Worm (Caenorhabditis elegans) whole organism, L1 larva: ENCODE results near the gene ZK666.15.

ENCODE experiments used
- C04F5.9 ChIP-seq: sonication (generic microtip); optimal IDR thresholded peaks from 2 replicates; lab custom pipeline; 2016; ENCODE audit warnings: missing genetic modification characterization, missing compliant biosample characterization
- C16A3.4 ChIP-seq: fragments of 150-350 bp; optimal IDR thresholded peaks from 2 replicates; lab custom pipeline; 2014; ENCODE audit warnings: missing biosample characterization, missing genetic modification characterization
- C34B4.2 ChIP-seq: sonication (generic microtip); optimal IDR thresholded peaks from 2 replicates; lab custom pipeline; 2017; ENCODE audit warnings: mild to moderate bottlenecking, missing genetic modification characterization, missing compliant biosample characterization
- Y116A8C.19 ChIP-seq: sonication (generic microtip); optimal IDR thresholded peaks from 2 replicates; lab custom pipeline; 2016; ENCODE audit warnings: missing compliant biosample characterization, missing genetic modification characterization, borderline replicate concordance
- alr-1 ChIP-seq: fragments of 200-800 bp; sonication (Bioruptor generic); optimal IDR thresholded peaks from 2 replicates; lab custom pipeline; 2018; ENCODE audit warnings: borderline replicate concordance, mild to moderate bottlenecking, missing genetic modification characterization, missing compliant biosample characterization
- ama-1 ChIP-seq: fragments of 150-350 bp; optimal IDR thresholded peaks from 2 replicates; lab custom pipeline; 2014
- blmp-1 ChIP-seq: fragments of 150-350 bp; optimal IDR thresholded peaks from 2 replicates; lab custom pipeline; 2014; ENCODE audit warnings: missing biosample characterization, missing genetic modification characterization
- ceh-63 ChIP-seq: fragments of 200-800 bp; sonication (Bioruptor generic); optimal IDR thresholded peaks from 2 replicates; lab custom pipeline; 2018; ENCODE audit warnings: mild to moderate bottlenecking, missing genetic modification characterization, missing compliant biosample characterization
- ceh-8 ChIP-seq: fragments of 200-800 bp; sonication (Bioruptor generic); optimal IDR thresholded peaks from 2 replicates; lab custom pipeline; 2018; ENCODE audit warnings: mild to moderate bottlenecking, missing genetic modification characterization, moderate library complexity, missing compliant biosample characterization
- ceh-88 ChIP-seq: fragments of 200-800 bp; sonication (Bioruptor generic); IDR thresholded peaks from 2 replicates; pipeline ENCODE4 v1.3.6; 2022; ENCODE audit warnings: missing genetic modification characterization, missing compliant biosample characterization
- ces-1 ChIP-seq: fragments of 150-350 bp; optimal IDR thresholded peaks from 2 replicates; lab custom pipeline; 2014; ENCODE audit warnings: missing biosample characterization, missing genetic modification reagents, missing genetic modification characterization
- dpl-1 ChIP-seq, 3 experiments: fragments of 150-350 bp in 2 of 3; sonication (generic microtip) in 1 of 3; optimal IDR thresholded peaks; 2 replicates each; lab custom pipeline; 2014 to 2017; ENCODE audit warnings: missing biosample characterization in 3 of 3, missing genetic modification characterization in 3 of 3, missing genetic modification reagents in 3 of 3
- efl-3 ChIP-seq: fragments of 200-800 bp; sonication (Bioruptor generic); optimal IDR thresholded peaks from 2 replicates; lab custom pipeline; 2018; ENCODE audit warnings: mild to moderate bottlenecking, missing genetic modification characterization, missing compliant biosample characterization
- egl-13 ChIP-seq: sonication (generic microtip); optimal IDR thresholded peaks from 2 replicates; lab custom pipeline; 2016; ENCODE audit warnings: missing genotype, missing genetic modification reagents, missing genetic modification characterization, missing compliant biosample characterization
- elt-3 ChIP-seq, 6 experiments: fragments of 150-350 bp in 1 of 6; sonication (generic microtip); optimal IDR thresholded peaks; 2 replicates each; lab custom pipeline; 2017 to 2018; ENCODE audit warnings: missing biosample characterization in 6 of 6, missing genetic modification characterization in 6 of 6, inconsistent platforms in 1 of 6
- fkh-10 ChIP-seq: sonication (generic microtip); optimal IDR thresholded peaks from 2 replicates; lab custom pipeline; 2017; ENCODE audit warnings: missing biosample characterization, missing genetic modification reagents, missing genetic modification characterization
- fkh-8 ChIP-seq: sonication (generic microtip); optimal IDR thresholded peaks from 2 replicates; lab custom pipeline; 2016; ENCODE audit warnings: mild to moderate bottlenecking, missing genetic modification characterization, missing compliant biosample characterization
- hpl-2 ChIP-seq: fragments of 150-350 bp; optimal IDR thresholded peaks from 2 replicates; lab custom pipeline; 2014; ENCODE audit warnings: missing biosample characterization, missing genetic modification reagents, missing genetic modification characterization
- isw-1 ChIP-seq: fragments of 200-800 bp; sonication (Bioruptor generic); IDR thresholded peaks from 2 replicates; pipeline ENCODE4 v1.3.6; 2022; ENCODE audit warnings: missing genetic modification characterization, missing compliant biosample characterization
- lin-13 ChIP-seq: fragments of 150-350 bp; optimal IDR thresholded peaks from 2 replicates; lab custom pipeline; 2014; ENCODE audit warnings: missing biosample characterization, missing genetic modification reagents, missing genetic modification characterization
- lin-14 ChIP-seq: fragments of 200-800 bp; sonication (Bioruptor generic); optimal IDR thresholded peaks from 2 replicates; lab custom pipeline; 2018; ENCODE audit warnings: mild to moderate bottlenecking, missing genetic modification characterization, moderate library complexity, missing compliant biosample characterization
- lin-15B ChIP-seq: fragments of 150-350 bp; sonication (generic microtip); optimal IDR thresholded peaks from 3 replicates; lab custom pipeline; 2014; ENCODE audit warnings: missing biosample characterization, missing genetic modification characterization
- lin-35 ChIP-seq, 2 experiments: fragments of 150-350 bp; optimal IDR thresholded peaks; 2 replicates each; lab custom pipeline; 2014; ENCODE audit warnings: missing biosample characterization in 2 of 2, missing genetic modification characterization in 2 of 2, missing genetic modification reagents in 2 of 2
- lsy-2 ChIP-seq, 2 experiments: fragments of 150-350 bp; optimal IDR thresholded peaks; 2 replicates each; lab custom pipeline; 2014; ENCODE audit warnings: missing biosample characterization in 2 of 2, missing genetic modification characterization in 2 of 2
- mab-9 ChIP-seq: fragments of 200-800 bp; sonication (Bioruptor generic); IDR thresholded peaks from 2 replicates; pipeline ENCODE4 v1.3.6; 2022; ENCODE audit warnings: missing genetic modification reagents, missing genetic modification characterization, missing compliant biosample characterization
- mdl-1 ChIP-seq, 2 experiments: fragments of 150-350 bp; optimal IDR thresholded peaks; 2 replicates each; lab custom pipeline; 2014 to 2017; ENCODE audit warnings: missing biosample characterization in 2 of 2, missing genetic modification characterization in 2 of 2, inconsistent platforms in 1 of 2
- mep-1 ChIP-seq: fragments of 150-350 bp; optimal IDR thresholded peaks from 2 replicates; lab custom pipeline; 2014; ENCODE audit warnings: missing biosample characterization, missing genetic modification characterization
- nhr-11 ChIP-seq: fragments of 150-350 bp; optimal IDR thresholded peaks from 2 replicates; lab custom pipeline; 2014; ENCODE audit warnings: missing biosample characterization, missing genetic modification characterization
- nhr-12 ChIP-seq: sonication (generic microtip); optimal IDR thresholded peaks from 2 replicates; lab custom pipeline; 2017; ENCODE audit warnings: missing biosample characterization, missing genetic modification characterization
- nhr-19 ChIP-seq: fragments of 200-800 bp; sonication (Bioruptor generic); conservative IDR thresholded peaks from 2 replicates; pipeline ENCODE4 v1.3.6; 2022; ENCODE audit warnings: missing genetic modification characterization, missing compliant biosample characterization
- nhr-20 ChIP-seq: sonication (generic microtip); optimal IDR thresholded peaks from 2 replicates; lab custom pipeline; 2016; ENCODE audit warnings: mild to moderate bottlenecking, missing genetic modification characterization, missing compliant biosample characterization
- nhr-237 ChIP-seq: fragments of 150-350 bp; optimal IDR thresholded peaks from 2 replicates; lab custom pipeline; 2014; ENCODE audit warnings: missing biosample characterization, missing genetic modification characterization
- nhr-28 ChIP-seq: fragments of 150-350 bp; optimal IDR thresholded peaks from 2 replicates; lab custom pipeline; 2014; ENCODE audit warnings: missing biosample characterization, missing genetic modification characterization
- nhr-47 ChIP-seq: sonication (generic microtip); optimal IDR thresholded peaks from 2 replicates; lab custom pipeline; 2016; ENCODE audit warnings: mild to moderate bottlenecking, missing genetic modification characterization, moderate library complexity, missing compliant biosample characterization
- nhr-71 ChIP-seq: sonication (generic microtip); optimal IDR thresholded peaks from 2 replicates; lab custom pipeline; 2016; ENCODE audit warnings: mild to moderate bottlenecking, missing genetic modification characterization, moderate library complexity, missing compliant biosample characterization
- nhr-77 ChIP-seq: fragments of 150-350 bp; optimal IDR thresholded peaks from 2 replicates; lab custom pipeline; 2014; ENCODE audit warnings: missing biosample characterization, missing genetic modification characterization
- nhr-84 ChIP-seq: sonication (generic microtip); optimal IDR thresholded peaks from 2 replicates; lab custom pipeline; 2017; ENCODE audit warnings: missing biosample characterization, missing genetic modification characterization
- nhr-85 ChIP-seq: sonication (generic microtip); peaks from one replicate; lab custom pipeline; 2016; ENCODE audit warnings: missing genetic modification characterization, inconsistent platforms, missing compliant biosample characterization
- pax-3 ChIP-seq: fragments of 200-800 bp; sonication (Bioruptor generic); optimal IDR thresholded peaks from 2 replicates; lab custom pipeline; 2018; ENCODE audit warnings: mild to moderate bottlenecking, missing genetic modification characterization, moderate library complexity, missing compliant biosample characterization
- pqm-1 ChIP-seq: sonication (generic microtip); optimal IDR thresholded peaks from 3 replicates; lab custom pipeline; 2017; ENCODE audit warnings: missing biosample characterization, missing genetic modification characterization
- rnt-1 ChIP-seq: sonication (generic microtip); optimal IDR thresholded peaks from 2 replicates; lab custom pipeline; 2016; ENCODE audit warnings: mild to moderate bottlenecking, missing genetic modification characterization, moderate library complexity, missing compliant biosample characterization
- skn-1 ChIP-seq: fragments of 150-350 bp; optimal IDR thresholded peaks from 2 replicates; lab custom pipeline; 2014; ENCODE audit warnings: missing biosample characterization, missing genetic modification characterization
- snpc-4 ChIP-seq: fragments of 150-350 bp; optimal IDR thresholded peaks from 2 replicates; lab custom pipeline; 2014; ENCODE audit warnings: missing biosample characterization, missing genetic modification characterization
- snu-23 ChIP-seq: sonication (generic microtip); optimal IDR thresholded peaks from 2 replicates; lab custom pipeline; 2016; ENCODE audit warnings: missing genetic modification characterization, missing compliant biosample characterization
- sox-4 ChIP-seq: sonication (generic microtip); optimal IDR thresholded peaks from 2 replicates; lab custom pipeline; 2016; ENCODE audit warnings: missing genetic modification characterization, missing compliant biosample characterization
- sptf-1 ChIP-seq: fragments of 150-350 bp; optimal IDR thresholded peaks from 2 replicates; lab custom pipeline; 2014; ENCODE audit warnings: missing biosample characterization, missing genetic modification characterization
- swsn-7 ChIP-seq: sonication (generic microtip); optimal IDR thresholded peaks from 2 replicates; lab custom pipeline; 2016; ENCODE audit warnings: missing genetic modification characterization, missing compliant biosample characterization
- tbx-2 ChIP-seq: sonication (generic microtip); optimal IDR thresholded peaks from 2 replicates; lab custom pipeline; 2016; ENCODE audit warnings: missing genetic modification characterization, missing compliant biosample characterization
- unc-62 ChIP-seq: fragments of 150-350 bp; optimal IDR thresholded peaks from 2 replicates; lab custom pipeline; 2014; ENCODE audit warnings: missing biosample characterization, missing genetic modification reagents, missing genetic modification characterization
- xbp-1 ChIP-seq: sonication (generic microtip); optimal IDR thresholded peaks from 2 replicates; lab custom pipeline; 2016; ENCODE audit warnings: missing genetic modification characterization, missing compliant biosample characterization
- zag-1 ChIP-seq: fragments of 150-350 bp; optimal IDR thresholded peaks from 2 replicates; lab custom pipeline; 2014; ENCODE audit warnings: missing biosample characterization, missing genetic modification characterization
- ztf-11 ChIP-seq, 2 experiments: sonication (generic microtip); optimal IDR thresholded peaks; 2 replicates each; lab custom pipeline; 2016 to 2017; ENCODE audit warnings: missing genetic modification characterization in 2 of 2, missing biosample characterization in 1 of 2, missing compliant biosample characterization in 1 of 2
- ztf-4 ChIP-seq: fragments of 150-350 bp; optimal IDR thresholded peaks from 2 replicates; lab custom pipeline; 2014; ENCODE audit warnings: missing biosample characterization, missing genetic modification characterization

Gene ZK666.15

DNA sequence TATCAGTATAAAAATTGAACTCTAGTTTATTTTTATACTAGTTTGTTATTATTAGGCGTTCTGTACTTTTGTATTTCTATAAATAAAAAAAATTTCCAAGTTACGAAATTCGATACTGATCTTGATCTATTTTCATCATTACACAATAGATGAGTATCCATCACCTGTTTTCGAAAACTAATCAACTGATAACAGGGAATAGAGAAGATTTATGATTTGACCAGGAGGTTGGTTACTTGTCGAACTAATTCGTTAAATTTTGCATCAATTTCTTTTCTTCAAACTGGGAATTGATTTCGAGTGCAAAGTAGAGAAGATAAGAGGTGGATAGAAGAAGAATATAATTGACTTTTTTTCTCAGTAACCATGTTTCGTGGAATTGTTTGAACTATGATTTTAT, 28.6 kb downstream of the ZK666.15 start (continued):
- TF ChIP-seq dpl-1 (GFP tag; optimal IDR thresholded peaks at IDR 0.05; lab: Kevin White, UChicago) (no peak), ceh-8 (GFP tag; lab: Kevin White, UChicago) (no peak), snpc-4 (no peak), xbp-1 (tag; lab: Kevin White, UChicago) (no peak), C16A3.4 (tag; lab: Kevin White, UChicago) (no peak), skn-1 (no peak), egl-13 (tag; lab: Kevin White, UChicago) (no peak), nhr-47 (no peak), nhr-77 (no peak)

DNA sequence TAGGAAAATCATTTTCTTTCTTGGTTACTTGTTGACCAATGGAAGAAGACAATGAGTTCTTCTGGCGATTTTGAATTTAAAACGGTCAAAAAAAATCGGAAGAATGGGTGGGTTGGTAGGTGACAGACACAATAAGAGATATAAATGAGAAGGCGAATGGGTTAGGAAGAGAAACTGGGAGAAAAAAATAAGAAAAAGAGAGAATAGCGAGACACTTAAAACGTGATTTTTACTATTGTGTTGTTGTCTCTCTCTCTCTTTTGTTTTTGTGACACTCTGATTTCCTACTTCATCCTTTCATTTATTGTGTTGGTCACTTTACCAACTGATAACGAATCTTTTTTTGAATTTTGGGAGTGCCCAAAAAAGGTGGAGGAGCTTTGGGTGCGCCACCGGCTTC, 29.5 kb downstream of the ZK666.15 start:
- TF ChIP-seq isw-1 (GFP tag; lab: Robert Waterston, UW) (no peak), lin-15B (tag; lab: Kevin White, UChicago) (no peak), nhr-11 (tag; lab: Kevin White, UChicago) (no peak), ztf-4 (no peak), elt-3 (tag; optimal IDR thresholded peaks at IDR 0.05; lab: Kevin White, UChicago) (peak in 2 of 6 experiments; percentile 4 to 8), nhr-237 (tag; lab: Kevin White, UChicago) (no peak), mep-1 (no peak), nhr-71 (tag; lab: Kevin White, UChicago) (peak; percentile 25), nhr-20 (tag; lab: Kevin White, UChicago) (peak; percentile 48), pqm-1 (no peak), nhr-12 (no peak), lsy-2 (tag; optimal IDR thresholded peaks at IDR 0.05; lab: Kevin White, UChicago) (peak in 1 of 2 experiments; percentile 25), fkh-10 (GFP tag; lab: Kevin White, UChicago) (no peak), efl-3 (GFP tag; lab: Kevin White, UChicago) (no peak), nhr-85 (tag; lab: Kevin White, UChicago) (peak; percentile 63), lin-13 (GFP tag; lab: Kevin White, UChicago) (no peak), blmp-1 (tag; lab: Kevin White, UChicago) (peak; percentile 74), tbx-2 (tag; lab: Kevin White, UChicago) (no peak), ama-1 (no peak), nhr-19 (no peak), C04F5.9 (tag; lab: Kevin White, UChicago) (no peak), snu-23 (GFP tag; lab: Kevin White, UChicago) (peak; percentile 49), unc-62 (GFP tag; lab: Kevin White, UChicago) (no peak), ceh-63 (GFP tag; lab: Kevin White, UChicago) (no peak), ces-1 (GFP tag; lab: Kevin White, UChicago) (no peak), sox-4 (tag; lab: Kevin White, UChicago) (no peak), pax-3 (tag; lab: Kevin White, UChicago) (no peak), C16A3.4 (tag; lab: Kevin White, UChicago) (peak; percentile 14), Y116A8C.19 (tag; lab: Kevin White, UChicago) (no peak), dpl-1 (GFP tag; optimal IDR thresholded peaks at IDR 0.05; lab: Kevin White, UChicago) (no peak), lin-35 (GFP tag; optimal IDR thresholded peaks at IDR 0.05; lab: Kevin White, UChicago) (peak in 1 of 2 experiments; percentile 24), ceh-88 (GFP tag; lab: Robert Waterston, UW) (no peak), mab-9 (GFP tag; lab: Robert Waterston, UW) (no peak), swsn-7 (no peak), rnt-1 (tag; lab: Kevin White, UChicago) (no peak), hpl-2 (no peak), skn-1 (no peak), fkh-8 (tag; lab: Kevin White, UChicago) (no peak), nhr-84 (tag; lab: Kevin White, UChicago) (no peak), lin-14 (peak; percentile 71), nhr-28 (tag; lab: Kevin White, UChicago) (no peak), alr-1 (tag; lab: Kevin White, UChicago) (no peak), mdl-1 (tag; optimal IDR thresholded peaks at IDR 0.05; lab: Kevin White, UChicago) (no peak), sptf-1 (tag; lab: Kevin White, UChicago) (no peak), C34B4.2 (no peak), ceh-8 (GFP tag; lab: Kevin White, UChicago) (no peak), ztf-11 (tag; optimal IDR thresholded peaks at IDR 0.05; lab: Kevin White, UChicago) (no peak), zag-1 (no peak)
